Worm (Caenorhabditis elegans): ENCODE measurements around the gene F10E9.2.

DNA sequence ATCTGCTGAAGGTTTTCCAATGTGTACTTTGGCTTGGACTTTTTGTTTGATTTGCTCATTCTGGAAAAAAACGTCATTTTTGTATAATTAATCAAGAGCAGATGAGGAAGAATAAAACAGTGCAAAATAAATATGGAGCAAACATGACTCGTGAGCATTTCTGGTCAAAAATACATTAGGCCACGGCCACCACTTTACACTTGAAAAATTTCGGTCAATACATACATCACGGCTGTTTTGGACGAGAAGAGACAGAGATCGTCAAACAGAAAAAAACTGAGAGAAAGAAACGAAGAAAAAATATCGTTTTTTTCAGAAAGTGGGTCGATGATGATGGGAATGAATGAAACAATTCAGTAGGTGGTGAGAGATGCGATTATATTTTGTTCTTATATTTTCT, 44.2 kb upstream of the F10E9.2 start, which contains the start of the genes F09G8.7 and crn-7:
- TF ChIP-seq snpc-4 (tag; optimal IDR thresholded peaks at IDR 0.05) (no peak), ceh-28 (tag; optimal IDR thresholded peaks at IDR 0.05) (no peak)

Measured in whole organism, L4 larva.